Worm (Caenorhabditis elegans): ENCODE results near the gene Y54G2A.44.

DNA sequence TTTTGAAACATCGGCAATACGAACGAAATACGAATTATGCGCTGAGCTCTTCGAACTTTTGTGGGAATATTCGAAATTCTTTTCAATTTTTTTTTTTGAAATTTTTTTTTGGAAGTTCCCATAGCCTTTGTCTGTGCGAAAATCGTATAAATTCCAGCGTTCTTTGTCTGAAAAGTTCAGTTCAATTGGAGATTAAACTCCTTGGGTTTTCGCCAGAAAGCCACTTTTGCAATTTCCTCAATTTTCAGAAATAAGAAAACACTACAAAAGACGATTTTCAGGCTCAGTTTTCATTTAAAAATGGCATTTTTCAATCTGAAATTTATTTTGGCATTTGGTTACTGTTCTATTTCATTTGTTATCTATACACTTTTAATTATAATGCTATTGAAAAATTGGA lies 42.5 kb upstream of the Y54G2A.44 start, which contains the start of gene Y54G2A.38:
- TF ChIP-seq ceh-82 (tag; optimal IDR thresholded peaks at IDR 0.05) (no peak), unc-62 (GFP tag; optimal IDR thresholded peaks at IDR 0.05) (no peak), elt-2 (tag; optimal IDR thresholded peaks at IDR 0.05) (no peak)

Measured in whole organism, L3 larva.